ENCODE assay signal across 1 fruit fly cellular context in genomic region chr3R:6427619-6428378, dm6.
TF ChIP-seq lines count a peak whose summit lies in the region.

No protein-coding gene starts in this region.

TF ChIP-seq in whole organism, embryonic, 481 proteins besides CTCF, POLR2A, EP300 and RAD21 (continued from another document and continues in another):
- no peak for TF ChIP-seq corto (GFP tag; optimal IDR thresholded peaks at IDR 0.05; lab: Kevin White, UChicago)
- 0 out of 2 replicates have a peak, but pooled peaks have one; percentile 47 for TF ChIP-seq H2.0 (GFP tag; IDR thresholded peaks at IDR 0.05; lab: Robert Waterston, UW)
- TF ChIP-seq lmd (GFP tag; IDR thresholded peaks at IDR 0.05; lab: Robert Waterston, UW), result peak; percentile 54; the same call in 1 of the 2 replicates
- peak; percentile 38; the same call in 1 of the 2 replicates for TF ChIP-seq CG14014 (GFP tag; IDR thresholded peaks at IDR 0.05; lab: Robert Waterston, UW)
- TF ChIP-seq gro (GFP tag; optimal IDR thresholded peaks at IDR 0.05; lab: Kevin White, UChicago), result no peak
- no peak for TF ChIP-seq Nf-YC (tag; optimal IDR thresholded peaks at IDR 0.05; lab: Kevin White, UChicago)
- no peak for TF ChIP-seq her (GFP tag; optimal IDR thresholded peaks at IDR 0.05; lab: Kevin White, UChicago)
- no peak for TF ChIP-seq CG10565 (GFP tag; optimal IDR thresholded peaks at IDR 0.05; lab: Kevin White, UChicago)
- no peak for TF ChIP-seq Jarid2 (GFP tag; optimal IDR thresholded peaks at IDR 0.05; lab: Kevin White, UChicago)
- TF ChIP-seq Nf-YA (GFP tag; IDR thresholded peaks at IDR 0.05; lab: Robert Waterston, UW), result peak; percentile 65
- TF ChIP-seq CG10543 (GFP tag; optimal IDR thresholded peaks at IDR 0.05; lab: Kevin White, UChicago), result no peak
- TF ChIP-seq bsh (GFP tag; optimal IDR thresholded peaks at IDR 0.05; lab: Kevin White, UChicago), result peak; percentile 27 to 83
- TF ChIP-seq ind (GFP tag; optimal IDR thresholded peaks at IDR 0.05; lab: Kevin White, UChicago), result peak; percentile 53
- TF ChIP-seq Bgb (GFP tag; IDR thresholded peaks at IDR 0.05; lab: Robert Waterston, UW; ENCODE audit: partially characterized antibody), result no peak
- TF ChIP-seq bbx (GFP tag; IDR thresholded peaks at IDR 0.05; lab: Robert Waterston, UW; ENCODE audit: partially characterized antibody), result no peak
- no peak for TF ChIP-seq CG6765 (GFP tag; optimal IDR thresholded peaks at IDR 0.05; lab: Kevin White, UChicago)
- TF ChIP-seq ash1 (GFP tag; optimal IDR thresholded peaks at IDR 0.05; lab: Kevin White, UChicago), result no peak
- no peak for TF ChIP-seq knrl (GFP tag; IDR thresholded peaks at IDR 0.05; lab: Robert Waterston, UW; ENCODE audit: partially characterized antibody)
- no peak for TF ChIP-seq aop (GFP tag; IDR thresholded peaks at IDR 0.05; lab: Robert Waterston, UW)
- TF ChIP-seq Pdp1 (GFP tag; optimal IDR thresholded peaks at IDR 0.05; lab: Kevin White, UChicago), result peak; percentile 52 to 54
- TF ChIP-seq Max (GFP tag; optimal IDR thresholded peaks at IDR 0.05; lab: Kevin White, UChicago), result peak; percentile 61
- TF ChIP-seq CG5245 (GFP tag; optimal IDR thresholded peaks at IDR 0.05; lab: Kevin White, UChicago), result no peak
- TF ChIP-seq dmrt99B (tag; optimal IDR thresholded peaks at IDR 0.05; lab: Kevin White, UChicago), result peak; percentile 74
- 0 out of 2 replicates have a peak, but pooled peaks have one; percentile 5 for TF ChIP-seq Adf1 (GFP tag; IDR thresholded peaks at IDR 0.05; lab: Robert Waterston, UW)
- TF ChIP-seq CG1832 (GFP tag; optimal IDR thresholded peaks at IDR 0.05; lab: Kevin White, UChicago), result no peak
- peak; percentile 23 for TF ChIP-seq Hr3 (GFP tag; optimal IDR thresholded peaks at IDR 0.05; lab: Kevin White, UChicago)
- peak; percentile 74 for TF ChIP-seq tgo (GFP tag; IDR thresholded peaks at IDR 0.05; lab: Robert Waterston, UW)
- peak; percentile 87 for TF ChIP-seq Med (GFP tag; lab: Kevin White, UChicago)
- TF ChIP-seq CG1647 (GFP tag; optimal IDR thresholded peaks at IDR 0.05; lab: Kevin White, UChicago), result peak; percentile 41
- TF ChIP-seq CG1233 (GFP tag; optimal IDR thresholded peaks at IDR 0.05; lab: Kevin White, UChicago), result peak; percentile 49
- TF ChIP-seq ato (GFP tag; IDR thresholded peaks at IDR 0.05; lab: Robert Waterston, UW; ENCODE audit: partially characterized antibody), result no peak
- TF ChIP-seq CG8281 (tag; optimal IDR thresholded peaks at IDR 0.05; lab: Kevin White, UChicago), result no peak
- TF ChIP-seq Meics (GFP tag; optimal IDR thresholded peaks at IDR 0.05; lab: Kevin White, UChicago), result peak; percentile 64
- no peak for TF ChIP-seq Ets97D (GFP tag; optimal IDR thresholded peaks at IDR 0.05; lab: Kevin White, UChicago)
- TF ChIP-seq CG13424 (tag; optimal IDR thresholded peaks at IDR 0.05; lab: Kevin White, UChicago), result peak; percentile 61
- no peak for TF ChIP-seq CG8359 (GFP tag; optimal IDR thresholded peaks at IDR 0.05; lab: Kevin White, UChicago; ENCODE audit: borderline replicate concordance)
- TF ChIP-seq Opbp (GFP tag; IDR thresholded peaks at IDR 0.05; lab: Robert Waterston, UW; ENCODE audit: partially characterized antibody), result no peak
- peak; percentile 53; the same call in 1 of the 2 replicates for TF ChIP-seq sim (GFP tag; IDR thresholded peaks at IDR 0.05; lab: Robert Waterston, UW)
- TF ChIP-seq lola (GFP tag; optimal IDR thresholded peaks at IDR 0.05; lab: Kevin White, UChicago), result peak in 1 of 3 experiments; percentile 57
- no peak for TF ChIP-seq pan (optimal IDR thresholded peaks at IDR 0.05; lab: Kevin White, UChicago)
- peak in 1 of 2 experiments; percentile 75 for TF ChIP-seq pan (GFP tag; optimal IDR thresholded peaks at IDR 0.05 in 1 of 2, IDR thresholded peaks at IDR 0.05 in 1 of 2)
- peak; percentile 20 for TF ChIP-seq CG8089 (GFP tag; optimal IDR thresholded peaks at IDR 0.05; lab: Kevin White, UChicago)
- TF ChIP-seq bab2 (GFP tag; optimal IDR thresholded peaks at IDR 0.05; lab: Kevin White, UChicago), result peak; percentile 57
- TF ChIP-seq CG12219 (GFP tag; optimal IDR thresholded peaks at IDR 0.05; lab: Kevin White, UChicago), result no peak
- TF ChIP-seq CG30403 (GFP tag; optimal IDR thresholded peaks at IDR 0.05; lab: Kevin White, UChicago), result peak; percentile 61
- no peak for TF ChIP-seq emc (GFP tag; optimal IDR thresholded peaks at IDR 0.05; lab: Kevin White, UChicago)
- TF ChIP-seq hbn (GFP tag; IDR thresholded peaks at IDR 0.05; lab: Robert Waterston, UW; ENCODE audit: partially characterized antibody), result no peak
- no peak for TF ChIP-seq Scr (GFP tag; IDR thresholded peaks at IDR 0.05; lab: Robert Waterston, UW; ENCODE audit: partially characterized antibody)
- no peak for TF ChIP-seq prd (optimal IDR thresholded peaks at IDR 0.05; lab: Kevin White, UChicago)
- peak; percentile 82 for TF ChIP-seq prd (GFP tag; IDR thresholded peaks at IDR 0.05; lab: Robert Waterston, UW)
- TF ChIP-seq gsb-n (tag; optimal IDR thresholded peaks at IDR 0.05; lab: Kevin White, UChicago), result peak; percentile 81
- no peak; the same call in 1 of the 2 replicates for TF ChIP-seq onecut (GFP tag; IDR thresholded peaks at IDR 0.05; lab: Robert Waterston, UW)
- TF ChIP-seq tll (GFP tag; optimal IDR thresholded peaks at IDR 0.05; lab: Kevin White, UChicago), result no peak
- peak; percentile 72 for TF ChIP-seq nmo (GFP tag; optimal IDR thresholded peaks at IDR 0.05; lab: Kevin White, UChicago)
- peak; percentile 45 for TF ChIP-seq Spps (tag; optimal IDR thresholded peaks at IDR 0.05; lab: Kevin White, UChicago)
- no peak for TF ChIP-seq CG17568 (GFP tag; optimal IDR thresholded peaks at IDR 0.05; lab: Kevin White, UChicago)
- no peak for TF ChIP-seq Dfd (GFP tag; optimal IDR thresholded peaks at IDR 0.05; lab: Kevin White, UChicago)
- TF ChIP-seq CG2889 (GFP tag; IDR thresholded peaks at IDR 0.05; lab: Robert Waterston, UW), result peak; percentile 44; the same call in 1 of the 3 replicates
- TF ChIP-seq wek (GFP tag; optimal IDR thresholded peaks at IDR 0.05; lab: Kevin White, UChicago), result no peak
- no peak for TF ChIP-seq mirr (GFP tag; optimal IDR thresholded peaks at IDR 0.05; lab: Kevin White, UChicago)
- TF ChIP-seq BtbVII (GFP tag; optimal IDR thresholded peaks at IDR 0.05; lab: Kevin White, UChicago), result peak; percentile 46
- no peak for TF ChIP-seq z (GFP tag; IDR thresholded peaks at IDR 0.05; lab: Robert Waterston, UW)
- peak; percentile 8 for TF ChIP-seq zf30C (GFP tag; optimal IDR thresholded peaks at IDR 0.05; lab: Kevin White, UChicago)
- peak; percentile 64 for TF ChIP-seq Fer1 (GFP tag; optimal IDR thresholded peaks at IDR 0.05; lab: Kevin White, UChicago)
- no peak for TF ChIP-seq da (GFP tag; optimal IDR thresholded peaks at IDR 0.05; lab: Kevin White, UChicago)
- TF ChIP-seq Oaz (GFP tag; IDR thresholded peaks at IDR 0.05; lab: Robert Waterston, UW), result no peak
- TF ChIP-seq CG14441 (GFP tag; IDR thresholded peaks at IDR 0.05; lab: Robert Waterston, UW), result peak; percentile 53; the same call in 1 of the 2 replicates
- peak; percentile 31 for TF ChIP-seq btn (GFP tag; optimal IDR thresholded peaks at IDR 0.05; lab: Kevin White, UChicago)
- peak; percentile 41 for TF ChIP-seq kah (GFP tag; optimal IDR thresholded peaks at IDR 0.05; lab: Kevin White, UChicago)
- TF ChIP-seq al (GFP tag; IDR thresholded peaks at IDR 0.05; lab: Robert Waterston, UW), result 0 out of 2 replicates have a peak, but pooled peaks have one; percentile 21
- TF ChIP-seq CG8478 (optimal IDR thresholded peaks at IDR 0.05; lab: Kevin White, UChicago), result no peak
- peak; percentile 80 for TF ChIP-seq CG12391 (tag; optimal IDR thresholded peaks at IDR 0.05; lab: Kevin White, UChicago)
- TF ChIP-seq CG4282 (GFP tag; optimal IDR thresholded peaks at IDR 0.05; lab: Kevin White, UChicago), result no peak
- no peak for TF ChIP-seq Dref (GFP tag; IDR thresholded peaks at IDR 0.05; lab: Robert Waterston, UW)
- no peak for TF ChIP-seq ham (GFP tag; IDR thresholded peaks at IDR 0.05; lab: Robert Waterston, UW)
- TF ChIP-seq CG12299 (tag; optimal IDR thresholded peaks at IDR 0.05; lab: Kevin White, UChicago), result no peak
- no peak for TF ChIP-seq Kr (GFP tag; optimal IDR thresholded peaks at IDR 0.05; lab: Kevin White, UChicago)
- peak; percentile 64 for TF ChIP-seq CG10267 (tag; optimal IDR thresholded peaks at IDR 0.05; lab: Kevin White, UChicago)
- TF ChIP-seq salm (tag; optimal IDR thresholded peaks at IDR 0.05; lab: Kevin White, UChicago), result peak; percentile 44
- TF ChIP-seq CG10209 (GFP tag; optimal IDR thresholded peaks at IDR 0.05; lab: Kevin White, UChicago), result peak; percentile 64
- TF ChIP-seq Hr39 (optimal IDR thresholded peaks at IDR 0.05; lab: Kevin White, UChicago), result no peak
- TF ChIP-seq HmgZ (tag; optimal IDR thresholded peaks at IDR 0.05; lab: Kevin White, UChicago), result peak; percentile 21
- peak; percentile 45 for TF ChIP-seq CG2202 (tag; optimal IDR thresholded peaks at IDR 0.05; lab: Kevin White, UChicago)
- TF ChIP-seq CG1024 (GFP tag; IDR thresholded peaks at IDR 0.05; lab: Robert Waterston, UW), result no peak
- 0 out of 2 replicates have a peak, but pooled peaks have one; percentile 11 for TF ChIP-seq Rx (GFP tag; IDR thresholded peaks at IDR 0.05; lab: Robert Waterston, UW)
- peak in 1 of 2 experiments; percentile 64 for TF ChIP-seq Eip74EF (GFP tag; optimal IDR thresholded peaks at IDR 0.05; lab: Kevin White, UChicago)
- TF ChIP-seq ro (GFP tag; IDR thresholded peaks at IDR 0.05; lab: Robert Waterston, UW), result no peak; the same call in 1 of the 2 replicates
- peak; percentile 65 for TF ChIP-seq D19A (tag; optimal IDR thresholded peaks at IDR 0.05; lab: Kevin White, UChicago)
- peak; percentile 89 for TF ChIP-seq abd-A (tag; optimal IDR thresholded peaks at IDR 0.05; lab: Kevin White, UChicago)
- peak; percentile 77 for TF ChIP-seq CG17829 (tag; optimal IDR thresholded peaks at IDR 0.05; lab: Kevin White, UChicago)
- peak; percentile 33 for TF ChIP-seq jing (GFP tag; optimal IDR thresholded peaks at IDR 0.05; lab: Kevin White, UChicago)
- peak; percentile 41 for TF ChIP-seq CG13894 (tag; optimal IDR thresholded peaks at IDR 0.05; lab: Kevin White, UChicago)
- peak; percentile 66 for TF ChIP-seq Hsf (GFP tag; optimal IDR thresholded peaks at IDR 0.05; lab: Kevin White, UChicago)
- TF ChIP-seq zen2 (GFP tag; IDR thresholded peaks at IDR 0.05; lab: Robert Waterston, UW; ENCODE audit: partially characterized antibody), result no peak
- TF ChIP-seq slp2 (GFP tag; optimal IDR thresholded peaks at IDR 0.05; lab: Kevin White, UChicago), result peak; percentile 55
- 0 out of 2 replicates have a peak, but pooled peaks have one; percentile 28 for TF ChIP-seq CG10959 (GFP tag; IDR thresholded peaks at IDR 0.05; lab: Robert Waterston, UW)
- peak; percentile 47 for TF ChIP-seq Hand (GFP tag; optimal IDR thresholded peaks at IDR 0.05; lab: Kevin White, UChicago)
- TF ChIP-seq CG7357 (GFP tag; IDR thresholded peaks at IDR 0.05; lab: Robert Waterston, UW), result peak; percentile 46; the same call in 2 of the 3 replicates
- TF ChIP-seq sna (GFP tag; IDR thresholded peaks at IDR 0.05; lab: Robert Waterston, UW; ENCODE audit: partially characterized antibody), result no peak
- peak; percentile 33 for TF ChIP-seq CG2116 (GFP tag; optimal IDR thresholded peaks at IDR 0.05; lab: Kevin White, UChicago)
- TF ChIP-seq HLH4C (GFP tag; IDR thresholded peaks at IDR 0.05; lab: Robert Waterston, UW; ENCODE audit: partially characterized antibody), result no peak
- no peak for TF ChIP-seq nerfin-2 (GFP tag; IDR thresholded peaks at IDR 0.05; lab: Robert Waterston, UW; ENCODE audit: partially characterized antibody)
- TF ChIP-seq slou (GFP tag; optimal IDR thresholded peaks at IDR 0.05; lab: Kevin White, UChicago), result no peak
- TF ChIP-seq CG32772 (GFP tag; IDR thresholded peaks at IDR 0.05; lab: Robert Waterston, UW), result peak; percentile 78
- TF ChIP-seq CG2678 (tag; optimal IDR thresholded peaks at IDR 0.05; lab: Kevin White, UChicago), result peak; percentile 80
- peak; percentile 51 for TF ChIP-seq CG16815 (GFP tag; optimal IDR thresholded peaks at IDR 0.05; lab: Kevin White, UChicago)
- peak; percentile 99 for TF ChIP-seq CG3407 (GFP tag; optimal IDR thresholded peaks at IDR 0.05; lab: Kevin White, UChicago)
- peak; percentile 25 for TF ChIP-seq Dek (tag; optimal IDR thresholded peaks at IDR 0.05; lab: Kevin White, UChicago)
- peak; percentile 47 for TF ChIP-seq CG17802 (tag; optimal IDR thresholded peaks at IDR 0.05; lab: Kevin White, UChicago)
- TF ChIP-seq Usf (GFP tag; optimal IDR thresholded peaks at IDR 0.05; lab: Kevin White, UChicago), result no peak
- TF ChIP-seq CG9817 (tag; optimal IDR thresholded peaks at IDR 0.05; lab: Kevin White, UChicago), result no peak
- TF ChIP-seq CG31365 (tag; optimal IDR thresholded peaks at IDR 0.05; lab: Kevin White, UChicago), result no peak
- TF ChIP-seq Dad (GFP tag; optimal IDR thresholded peaks at IDR 0.05; lab: Kevin White, UChicago), result peak; percentile 39
- TF ChIP-seq ap (GFP tag; IDR thresholded peaks at IDR 0.05; lab: Robert Waterston, UW), result peak; percentile 47; the same call in 1 of the 2 replicates
- TF ChIP-seq CG13123 (GFP tag; optimal IDR thresholded peaks at IDR 0.05; lab: Kevin White, UChicago), result no peak
- peak; percentile 50 for TF ChIP-seq org-1 (GFP tag; optimal IDR thresholded peaks at IDR 0.05; lab: Kevin White, UChicago)
- TF ChIP-seq ssp (GFP tag; IDR thresholded peaks at IDR 0.05; lab: Robert Waterston, UW), result peak; percentile 43; the same call in 1 of the 2 replicates
- peak; percentile 39 for TF ChIP-seq CG7372 (GFP tag; IDR thresholded peaks at IDR 0.05; lab: Robert Waterston, UW)
- TF ChIP-seq ab (GFP tag; optimal IDR thresholded peaks at IDR 0.05; lab: Kevin White, UChicago), result no peak
- TF ChIP-seq ranshi (GFP tag; IDR thresholded peaks at IDR 0.05; lab: Robert Waterston, UW), result peak; percentile 67; the same call in 1 of the 2 replicates
- no peak for TF ChIP-seq CG3065 (GFP tag; optimal IDR thresholded peaks at IDR 0.05; lab: Kevin White, UChicago)
- TF ChIP-seq B-H1 (GFP tag; IDR thresholded peaks at IDR 0.05; lab: Robert Waterston, UW), result peak; percentile 64
- TF ChIP-seq p53 (GFP tag; optimal IDR thresholded peaks at IDR 0.05; lab: Kevin White, UChicago), result no peak
- TF ChIP-seq mld (GFP tag; IDR thresholded peaks at IDR 0.05; lab: Robert Waterston, UW; ENCODE audit: partially characterized antibody), result no peak
- no peak for TF ChIP-seq ken (GFP tag; IDR thresholded peaks at IDR 0.05; lab: Robert Waterston, UW)
- peak; percentile 21 for TF ChIP-seq CG12744 (GFP tag; optimal IDR thresholded peaks at IDR 0.05; lab: Kevin White, UChicago)
- TF ChIP-seq CG11560 (tag; IDR thresholded peaks at IDR 0.05; lab: Robert Waterston, UW), result no peak
- TF ChIP-seq NC2α (GFP tag; optimal IDR thresholded peaks at IDR 0.05; lab: Kevin White, UChicago), result no peak
- TF ChIP-seq CG10274 (GFP tag; optimal IDR thresholded peaks at IDR 0.05; lab: Kevin White, UChicago), result no peak
- no peak for TF ChIP-seq CG13287 (GFP tag; IDR thresholded peaks at IDR 0.05; lab: Robert Waterston, UW; ENCODE audit: partially characterized antibody)
